Worm (Caenorhabditis elegans): ENCODE measurements around the gene Y11D7A.7.

DNA sequence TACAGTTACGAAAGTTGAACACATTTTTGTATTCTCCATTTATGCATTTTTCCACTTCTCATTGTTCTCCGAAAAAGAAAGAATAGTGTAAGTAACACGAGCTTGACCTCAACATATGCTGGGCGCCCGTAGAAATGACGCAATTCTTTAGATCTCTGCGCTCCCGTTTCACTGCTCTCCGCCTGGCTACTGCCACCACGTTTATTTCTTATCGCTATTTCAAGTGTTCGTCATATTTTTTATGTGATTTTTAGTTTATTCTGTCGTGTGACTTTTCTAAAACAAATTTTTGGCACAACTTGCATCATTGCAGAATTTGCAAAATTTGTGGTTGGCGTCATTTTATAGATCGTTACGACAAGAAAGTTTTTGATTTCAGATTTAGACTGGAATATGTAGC, 32.4 kb upstream of the Y11D7A.7 start:
- TF ChIP-seq B0310.2 (tag; optimal IDR thresholded peaks at IDR 0.05) (no peak), flt-1 (GFP tag; IDR thresholded peaks at IDR 0.05) (no peak), ama-1 (optimal IDR thresholded peaks at IDR 0.05) (no peak), tra-4 (tag; optimal IDR thresholded peaks at IDR 0.05) (no peak), pes-1 (GFP tag; IDR thresholded peaks at IDR 0.05) (no peak), ets-7 (tag; optimal IDR thresholded peaks at IDR 0.05) (no peak), ceh-36 (tag; optimal IDR thresholded peaks at IDR 0.05) (no peak), scrt-1 (GFP tag; IDR thresholded peaks at IDR 0.05) (no peak), hmbx-1 (tag; optimal IDR thresholded peaks at IDR 0.05) (no peak), ceh-13 (GFP tag; optimal IDR thresholded peaks at IDR 0.05) (no peak)
